Worm (Caenorhabditis elegans) whole organism, L1 larva: ENCODE results near the gene unc-3.

Experiments
- C34B4.2 ChIP-seq: sonication (generic microtip); optimal IDR thresholded peaks from 2 replicates; lab custom pipeline; 2017; ENCODE audit warnings: mild to moderate bottlenecking, missing genetic modification characterization, missing compliant biosample characterization
- Y116A8C.19 ChIP-seq: sonication (generic microtip); optimal IDR thresholded peaks from 2 replicates; lab custom pipeline; 2016; ENCODE audit warnings: missing compliant biosample characterization, missing genetic modification characterization, borderline replicate concordance
- blmp-1 ChIP-seq: fragments of 150-350 bp; optimal IDR thresholded peaks from 2 replicates; lab custom pipeline; 2014; ENCODE audit warnings: missing biosample characterization, missing genetic modification characterization
- ceh-63 ChIP-seq: fragments of 200-800 bp; sonication (Bioruptor generic); optimal IDR thresholded peaks from 2 replicates; lab custom pipeline; 2018; ENCODE audit warnings: mild to moderate bottlenecking, missing genetic modification characterization, missing compliant biosample characterization
- efl-1 ChIP-seq, 4 experiments: fragments of 150-350 bp; optimal IDR thresholded peaks in 3 of 4; peaks in 1 of 4; 1 replicate in 1 of 4; 2 replicates in 3 of 4; lab custom pipeline; 2014; ENCODE audit warnings: missing biosample characterization in 2 of 4, missing genetic modification characterization in 2 of 4, missing genetic modification reagents in 2 of 4
- egl-27 ChIP-seq, 2 experiments: fragments of 150-350 bp in 1 of 2; sonication (generic microtip); optimal IDR thresholded peaks; 3 replicates each; lab custom pipeline; 2017 to 2018; ENCODE audit warnings: missing biosample characterization in 2 of 2, missing genetic modification characterization in 2 of 2, missing genetic modification reagents in 2 of 2
- elt-2 ChIP-seq: sonication (generic microtip); optimal IDR thresholded peaks from 2 replicates; lab custom pipeline; 2016; ENCODE audit warnings: missing genetic modification characterization, mild to moderate bottlenecking, inconsistent platforms, missing compliant biosample characterization, missing genetic modification reagents
- fkh-8 ChIP-seq: sonication (generic microtip); optimal IDR thresholded peaks from 2 replicates; lab custom pipeline; 2016; ENCODE audit warnings: mild to moderate bottlenecking, missing genetic modification characterization, missing compliant biosample characterization
- fos-1 ChIP-seq: fragments of 150-350 bp; optimal IDR thresholded peaks from 2 replicates; lab custom pipeline; 2014; ENCODE audit warnings: missing biosample characterization, missing genetic modification characterization
- grh-1 ChIP-seq: fragments of 200-800 bp; sonication (Bioruptor generic); IDR thresholded peaks from 2 replicates; pipeline ENCODE4 v1.3.6; 2022; ENCODE audit warnings: missing genetic modification reagents, missing genetic modification characterization, missing compliant biosample characterization
- hlh-17 ChIP-seq: fragments of 200-800 bp; sonication (Bioruptor generic); optimal IDR thresholded peaks from 2 replicates; lab custom pipeline; 2018; ENCODE audit warnings: missing genetic modification characterization, mild to moderate bottlenecking, missing compliant biosample characterization, moderate library complexity, borderline replicate concordance
- hpl-2 ChIP-seq: fragments of 150-350 bp; optimal IDR thresholded peaks from 2 replicates; lab custom pipeline; 2014; ENCODE audit warnings: missing biosample characterization, missing genetic modification reagents, missing genetic modification characterization
- lin-14 ChIP-seq: fragments of 200-800 bp; sonication (Bioruptor generic); optimal IDR thresholded peaks from 2 replicates; lab custom pipeline; 2018; ENCODE audit warnings: mild to moderate bottlenecking, missing genetic modification characterization, moderate library complexity, missing compliant biosample characterization
- lin-15B ChIP-seq: fragments of 150-350 bp; sonication (generic microtip); optimal IDR thresholded peaks from 3 replicates; lab custom pipeline; 2014; ENCODE audit warnings: missing biosample characterization, missing genetic modification characterization
- lin-35 ChIP-seq, 2 experiments: fragments of 150-350 bp; optimal IDR thresholded peaks; 2 replicates each; lab custom pipeline; 2014; ENCODE audit warnings: missing biosample characterization in 2 of 2, missing genetic modification characterization in 2 of 2, missing genetic modification reagents in 2 of 2
- lir-3 ChIP-seq: sonication (generic microtip); optimal IDR thresholded peaks from 2 replicates; lab custom pipeline; 2016; ENCODE audit warnings: mild to moderate bottlenecking, missing genetic modification characterization, moderate library complexity, missing compliant biosample characterization; ENCODE audit not compliant: poor library complexity
- lsy-2 ChIP-seq, 2 experiments: fragments of 150-350 bp; optimal IDR thresholded peaks; 2 replicates each; lab custom pipeline; 2014; ENCODE audit warnings: missing biosample characterization in 2 of 2, missing genetic modification characterization in 2 of 2
- mdl-1 ChIP-seq, 2 experiments: fragments of 150-350 bp; optimal IDR thresholded peaks; 2 replicates each; lab custom pipeline; 2014 to 2017; ENCODE audit warnings: missing biosample characterization in 2 of 2, missing genetic modification characterization in 2 of 2, inconsistent platforms in 1 of 2
- mef-2 ChIP-seq: fragments of 150-350 bp; optimal IDR thresholded peaks from 2 replicates; lab custom pipeline; 2014; ENCODE audit warnings: missing biosample characterization, missing genetic modification characterization
- mep-1 ChIP-seq: fragments of 150-350 bp; optimal IDR thresholded peaks from 2 replicates; lab custom pipeline; 2014; ENCODE audit warnings: missing biosample characterization, missing genetic modification characterization
- nhr-11 ChIP-seq: fragments of 150-350 bp; optimal IDR thresholded peaks from 2 replicates; lab custom pipeline; 2014; ENCODE audit warnings: missing biosample characterization, missing genetic modification characterization
- nhr-28 ChIP-seq: fragments of 150-350 bp; optimal IDR thresholded peaks from 2 replicates; lab custom pipeline; 2014; ENCODE audit warnings: missing biosample characterization, missing genetic modification characterization
- nhr-47 ChIP-seq: sonication (generic microtip); optimal IDR thresholded peaks from 2 replicates; lab custom pipeline; 2016; ENCODE audit warnings: mild to moderate bottlenecking, missing genetic modification characterization, moderate library complexity, missing compliant biosample characterization
- nhr-71 ChIP-seq: sonication (generic microtip); optimal IDR thresholded peaks from 2 replicates; lab custom pipeline; 2016; ENCODE audit warnings: mild to moderate bottlenecking, missing genetic modification characterization, moderate library complexity, missing compliant biosample characterization
- nhr-77 ChIP-seq: fragments of 150-350 bp; optimal IDR thresholded peaks from 2 replicates; lab custom pipeline; 2014; ENCODE audit warnings: missing biosample characterization, missing genetic modification characterization
- nhr-85 ChIP-seq: sonication (generic microtip); peaks from one replicate; lab custom pipeline; 2016; ENCODE audit warnings: missing genetic modification characterization, inconsistent platforms, missing compliant biosample characterization
- nhr-90 ChIP-seq: sonication (generic microtip); optimal IDR thresholded peaks from 2 replicates; lab custom pipeline; 2016; ENCODE audit warnings: mild to moderate bottlenecking, missing genetic modification characterization, missing compliant biosample characterization; ENCODE audit not compliant: poor library complexity
- pag-3 ChIP-seq: sonication (generic microtip); optimal IDR thresholded peaks from 2 replicates; lab custom pipeline; 2017; ENCODE audit warnings: missing genetic modification characterization, mild to moderate bottlenecking, missing compliant biosample characterization, antibody characterized with exemption, borderline replicate concordance; ENCODE audit not compliant: insufficient read depth
- skn-1 ChIP-seq: fragments of 150-350 bp; optimal IDR thresholded peaks from 2 replicates; lab custom pipeline; 2014; ENCODE audit warnings: missing biosample characterization, missing genetic modification characterization
- snpc-4 ChIP-seq: fragments of 150-350 bp; optimal IDR thresholded peaks from 2 replicates; lab custom pipeline; 2014; ENCODE audit warnings: missing biosample characterization, missing genetic modification characterization
- snu-23 ChIP-seq: sonication (generic microtip); optimal IDR thresholded peaks from 2 replicates; lab custom pipeline; 2016; ENCODE audit warnings: missing genetic modification characterization, missing compliant biosample characterization
- sox-4 ChIP-seq: sonication (generic microtip); optimal IDR thresholded peaks from 2 replicates; lab custom pipeline; 2016; ENCODE audit warnings: missing genetic modification characterization, missing compliant biosample characterization
- sptf-1 ChIP-seq: fragments of 150-350 bp; optimal IDR thresholded peaks from 2 replicates; lab custom pipeline; 2014; ENCODE audit warnings: missing biosample characterization, missing genetic modification characterization
- swsn-7 ChIP-seq: sonication (generic microtip); optimal IDR thresholded peaks from 2 replicates; lab custom pipeline; 2016; ENCODE audit warnings: missing genetic modification characterization, missing compliant biosample characterization
- tlp-1 ChIP-seq: fragments of 150-350 bp; optimal IDR thresholded peaks from 2 replicates; lab custom pipeline; 2014; ENCODE audit warnings: missing biosample characterization, missing genetic modification characterization
- unc-130 ChIP-seq: fragments of 150-350 bp; optimal IDR thresholded peaks from 2 replicates; lab custom pipeline; 2017; ENCODE audit warnings: missing biosample characterization, missing genetic modification characterization, inconsistent platforms
- unc-86 ChIP-seq: sonication (generic microtip); optimal IDR thresholded peaks from 2 replicates; lab custom pipeline; 2016; ENCODE audit warnings: missing genetic modification characterization, missing compliant biosample characterization
- unc-98 ChIP-seq: fragments of 200-800 bp; sonication (Bioruptor generic); IDR thresholded peaks from 2 replicates; pipeline ENCODE4 v1.3.6; 2022; ENCODE audit warnings: missing genetic modification characterization, missing compliant biosample characterization
- vab-15 ChIP-seq: sonication (generic microtip); optimal IDR thresholded peaks from 2 replicates; lab custom pipeline; 2017; ENCODE audit warnings: missing genotype, mild to moderate bottlenecking, missing genetic modification characterization, missing compliant biosample characterization
- zip-4 ChIP-seq: fragments of 200-800 bp; sonication (Bioruptor generic); optimal IDR thresholded peaks from 2 replicates; lab custom pipeline; 2018; ENCODE audit warnings: mild to moderate bottlenecking, missing genetic modification characterization, moderate library complexity, missing compliant biosample characterization

The unc-3 gene

DNA sequence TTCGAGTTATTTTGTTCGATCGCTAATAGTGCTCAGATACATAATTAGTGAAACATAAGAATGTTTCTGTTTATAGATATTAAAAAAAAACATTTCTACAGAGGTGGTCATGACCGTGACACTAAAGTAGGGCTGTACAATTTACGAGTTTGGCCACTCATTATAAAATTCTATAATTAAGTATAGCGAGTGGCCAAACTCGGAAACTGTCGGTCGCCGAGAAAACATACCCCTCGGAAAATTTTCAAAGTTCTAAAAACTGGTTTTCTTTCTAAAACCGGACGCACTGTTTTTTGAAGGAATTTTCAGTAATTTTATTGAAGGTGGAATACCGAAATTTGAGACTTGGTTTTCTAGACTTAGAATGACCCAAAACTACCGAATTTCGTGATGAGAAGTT lies 32.4 kb downstream of the unc-3 start:
- TF ChIP-seq blmp-1 (tag; lab: Kevin White, UChicago): no peak
- peak; percentile 16 for TF ChIP-seq snpc-4
- TF ChIP-seq, all 84 proteins: peak for 1

DNA sequence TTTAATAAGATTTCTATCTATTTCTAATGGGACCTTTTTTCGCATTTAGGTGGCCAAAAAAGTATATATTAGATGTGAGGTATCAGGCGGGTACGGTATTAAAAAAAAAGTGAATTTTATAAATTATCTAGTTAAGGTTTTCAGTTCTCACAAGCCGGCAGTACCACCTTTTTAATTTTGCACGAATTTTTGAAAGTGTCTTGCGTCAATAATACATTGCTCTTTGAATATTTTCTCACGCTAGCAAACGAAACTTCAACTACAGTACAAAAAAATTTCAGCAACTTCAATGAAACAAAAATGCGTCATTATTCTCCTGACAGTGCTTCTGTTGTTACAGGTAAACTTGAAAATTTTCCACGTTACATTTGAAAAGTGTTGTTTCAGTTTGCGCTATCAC lies 33.6 kb downstream of the unc-3 start, which contains the start of gene F42D1.4:
Gene F42D1.4, plus strand, starts transcription at position 301 of the 400 bp plus-strand sequence.
- TF ChIP-seq zip-4: no peak
- no peak for TF ChIP-seq hlh-17 (GFP tag; lab: Kevin White, UChicago)
- no peak for TF ChIP-seq pag-3 (tag; lab: Kevin White, UChicago)
- no peak for TF ChIP-seq elt-2 (tag; lab: Kevin White, UChicago)

DNA sequence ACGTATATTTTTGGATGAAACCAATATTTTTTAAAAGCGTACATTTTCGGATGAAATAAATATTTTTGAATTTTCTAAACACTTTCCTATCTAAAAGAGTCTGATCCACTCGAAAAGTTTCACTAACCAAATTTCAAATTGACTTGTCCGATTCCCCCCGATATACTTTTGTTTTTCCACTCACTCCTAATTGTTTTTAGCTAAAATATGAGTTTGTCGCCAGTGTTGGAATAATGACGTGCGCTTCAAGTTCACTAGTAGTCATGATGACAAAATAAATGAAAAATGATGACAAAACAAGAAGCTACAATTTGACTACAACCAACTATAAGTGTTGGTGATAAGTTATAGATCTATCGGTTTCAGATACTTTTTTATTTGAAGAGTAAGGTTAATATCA lies 35.5 kb downstream of the unc-3 start:
- TF ChIP-seq mep-1: no peak
- peak; percentile 71 for TF ChIP-seq nhr-85 (tag; lab: Kevin White, UChicago)
- TF ChIP-seq C34B4.2 (tag; lab: Kevin White, UChicago): no peak
- no peak for TF ChIP-seq swsn-7 (tag; lab: Kevin White, UChicago)
- no peak for TF ChIP-seq mef-2 (tag; lab: Kevin White, UChicago)
- peak; percentile 8 for TF ChIP-seq nhr-47 (tag; lab: Kevin White, UChicago)
- TF ChIP-seq snu-23: no peak
- TF ChIP-seq egl-27 (tag; optimal IDR thresholded peaks at IDR 0.05; lab: Kevin White, UChicago): no peak
- no peak for TF ChIP-seq elt-2 (tag; lab: Kevin White, UChicago)
- no peak for TF ChIP-seq sptf-1
- no peak for TF ChIP-seq lin-14 (GFP tag; lab: Kevin White, UChicago)
- no peak for TF ChIP-seq grh-1 (GFP tag; lab: Robert Waterston, UW)
- no peak for TF ChIP-seq hpl-2 (GFP tag; lab: Kevin White, UChicago)
- no peak for TF ChIP-seq pag-3 (tag; lab: Kevin White, UChicago)
- TF ChIP-seq nhr-11: no peak
- TF ChIP-seq lsy-2 (tag; optimal IDR thresholded peaks at IDR 0.05; lab: Kevin White, UChicago): no peak
- TF ChIP-seq sox-4 (tag; lab: Kevin White, UChicago): no peak
- TF ChIP-seq efl-1 (optimal IDR thresholded peaks at IDR 0.05; lab: Kevin White, UChicago): no peak
- TF ChIP-seq efl-1 (GFP tag; optimal IDR thresholded peaks at IDR 0.05 in 1 of 2; lab: Kevin White, UChicago): peak in 1 of 2 experiments; percentile 12
- TF ChIP-seq fkh-8 (tag; lab: Kevin White, UChicago): no peak
- peak in 1 of 2 experiments; percentile 9 for TF ChIP-seq lin-35 (GFP tag; optimal IDR thresholded peaks at IDR 0.05; lab: Kevin White, UChicago)
- no peak for TF ChIP-seq vab-15
- no peak for TF ChIP-seq lin-15B (tag; lab: Kevin White, UChicago)
- no peak for TF ChIP-seq unc-130 (tag; lab: Kevin White, UChicago)
- no peak for TF ChIP-seq tlp-1 (tag; lab: Kevin White, UChicago)
- TF ChIP-seq skn-1 (tag; lab: Kevin White, UChicago): peak; percentile 23
- no peak for TF ChIP-seq ceh-63 (GFP tag; lab: Kevin White, UChicago)
- TF ChIP-seq nhr-71 (tag; lab: Kevin White, UChicago): peak; percentile 61
- no peak for TF ChIP-seq unc-98 (GFP tag; lab: Robert Waterston, UW)
- no peak for TF ChIP-seq mdl-1 (tag; optimal IDR thresholded peaks at IDR 0.05; lab: Kevin White, UChicago)
- no peak for TF ChIP-seq nhr-77
- TF ChIP-seq Y116A8C.19 (tag; lab: Kevin White, UChicago): no peak
- TF ChIP-seq nhr-28: no peak
- no peak for TF ChIP-seq lir-3
- peak; percentile 31 for TF ChIP-seq nhr-90 (tag; lab: Kevin White, UChicago)
- no peak for TF ChIP-seq unc-86 (tag; lab: Kevin White, UChicago)
- TF ChIP-seq fos-1 (tag; lab: Kevin White, UChicago): no peak
